Fruit fly (Drosophila melanogaster) whole organism, embryonic: Measurements from ENCODE around the gene CG32944.

ENCODE experiments used
- Antp ChIP-seq: fragments of 200-800 bp; sonication (Bioruptor generic); optimal IDR thresholded peaks from 3 replicates; lab custom pipeline; 2016; ENCODE audit warnings: missing biosample characterization, missing genetic modification characterization
- Asciz ChIP-seq: fragments of 200-800 bp; sonication (Bioruptor generic); optimal IDR thresholded peaks from 2 replicates; lab custom pipeline; 2017; ENCODE audit warnings: missing biosample characterization, mild to moderate bottlenecking, missing genetic modification characterization, missing genetic modification reagents
- C15 ChIP-seq: fragments of 200-800 bp; sonication (Bioruptor generic); IDR thresholded peaks from 3 replicates; pipeline ENCODE4 v1.3.6; 2022; ENCODE audit warnings: missing biosample characterization, missing genetic modification characterization
- CG10654 ChIP-seq: fragments of 200-800 bp; sonication (Bioruptor generic); optimal IDR thresholded peaks from 2 replicates; lab custom pipeline; 2016; ENCODE audit warnings: missing biosample characterization, missing genetic modification characterization
- CG11247 ChIP-seq: fragments of 200-800 bp; sonication (Bioruptor generic); IDR thresholded peaks from 2 replicates; pipeline ENCODE4 v1.3.6; 2022; ENCODE audit warnings: missing biosample characterization, missing genetic modification characterization
- CG11560 ChIP-seq: fragments of 200-800 bp; sonication (Bioruptor generic); IDR thresholded peaks from 3 replicates; pipeline ENCODE4 v1.3.6; 2022; ENCODE audit warnings: missing biosample characterization, missing genetic modification characterization
- CG12299 ChIP-seq: fragments of 200-800 bp; sonication (Bioruptor generic); optimal IDR thresholded peaks from 2 replicates; lab custom pipeline; 2018; ENCODE audit warnings: missing biosample characterization, mild to moderate bottlenecking, missing genetic modification characterization
- CG14710 ChIP-seq: fragments of 200-800 bp; sonication (Bioruptor generic); optimal IDR thresholded peaks from 3 replicates; lab custom pipeline; 2019; ENCODE audit warnings: missing biosample characterization, mild to moderate bottlenecking, missing genetic modification characterization, moderate library complexity
- CG17912 ChIP-seq: fragments of 200-800 bp; sonication (Bioruptor generic); optimal IDR thresholded peaks from 2 replicates; lab custom pipeline; 2018; ENCODE audit warnings: missing biosample characterization, mild to moderate bottlenecking, missing genetic modification characterization
- CG2116 ChIP-seq: fragments of 200-800 bp; sonication (Bioruptor generic); optimal IDR thresholded peaks from 3 replicates; lab custom pipeline; 2018; ENCODE audit warnings: missing biosample characterization, mild to moderate bottlenecking, missing genetic modification characterization
- CG2889 ChIP-seq: fragments of 200-800 bp; sonication (Bioruptor generic); IDR thresholded peaks from 3 replicates; pipeline ENCODE4 v1.3.6; 2022; ENCODE audit warnings: missing biosample characterization, missing genetic modification characterization
- CG3065 ChIP-seq: fragments of 200-800 bp; sonication (Bioruptor generic); optimal IDR thresholded peaks from 2 replicates; lab custom pipeline; 2016; ENCODE audit warnings: missing biosample characterization, missing genetic modification characterization
- CG3281 ChIP-seq: fragments of 200-800 bp; sonication (Bioruptor generic); optimal IDR thresholded peaks from 3 replicates; lab custom pipeline; 2017; ENCODE audit warnings: missing biosample characterization, mild to moderate bottlenecking, missing genetic modification characterization
- CG3838 ChIP-seq: fragments of 200-800 bp; sonication (Bioruptor generic); optimal IDR thresholded peaks from 3 replicates; lab custom pipeline; 2016; ENCODE audit warnings: missing biosample characterization, missing genetic modification characterization
- CG42726 ChIP-seq: fragments of 200-800 bp; sonication (Bioruptor generic); IDR thresholded peaks from 2 replicates; pipeline ENCODE4 v1.3.6; 2022; ENCODE audit warnings: missing biosample characterization, missing genetic modification characterization; ENCODE audit not compliant: partially characterized antibody
- CG4707 ChIP-seq: fragments of 200-800 bp; sonication (Bioruptor generic); optimal IDR thresholded peaks from 2 replicates; lab custom pipeline; 2018; ENCODE audit warnings: missing biosample characterization, mild to moderate bottlenecking, missing genetic modification characterization, moderate library complexity
- CG6683 ChIP-seq: fragments of 200-800 bp; sonication (Bioruptor generic); optimal IDR thresholded peaks from 2 replicates; lab custom pipeline; 2017; ENCODE audit warnings: missing biosample characterization, mild to moderate bottlenecking, missing genetic modification characterization, missing genetic modification reagents
- CG7271 ChIP-seq: fragments of 200-800 bp; sonication (Bioruptor generic); optimal IDR thresholded peaks from 2 replicates; lab custom pipeline; 2018; ENCODE audit warnings: missing biosample characterization, mild to moderate bottlenecking, missing genetic modification characterization, moderate library complexity
- CG8290 ChIP-seq, 3 experiments: fragments of 200-800 bp; sonication (Bioruptor generic); optimal IDR thresholded peaks; 2 replicates each; lab custom pipeline; 2016 to 2019; ENCODE audit warnings: missing biosample characterization in 3 of 3, missing genetic modification characterization in 3 of 3, mild to moderate bottlenecking in 2 of 3, moderate library complexity in 1 of 3
- CG8765 ChIP-seq: fragments of 200-800 bp; sonication (Bioruptor generic); IDR thresholded peaks from 2 replicates; pipeline ENCODE4 v1.3.6; 2022; ENCODE audit warnings: missing biosample characterization, missing genetic modification characterization
- CG9609 ChIP-seq: fragments of 200-800 bp; sonication (Bioruptor generic); optimal IDR thresholded peaks from 3 replicates; lab custom pipeline; 2016; ENCODE audit warnings: missing biosample characterization, missing genetic modification characterization
- CG9817 ChIP-seq: fragments of 200-800 bp; sonication (Bioruptor generic); optimal IDR thresholded peaks from 2 replicates; lab custom pipeline; 2018; ENCODE audit warnings: missing biosample characterization, mild to moderate bottlenecking, missing genetic modification characterization, moderate library complexity
- CG9876 ChIP-seq: fragments of 200-800 bp; sonication (Bioruptor generic); optimal IDR thresholded peaks from 2 replicates; lab custom pipeline; 2016; ENCODE audit warnings: missing biosample characterization, missing genetic modification characterization
- Deaf1 ChIP-seq: fragments of 200-800 bp; optimal IDR thresholded peaks from 3 replicates; lab custom pipeline; 2019; ENCODE audit warnings: missing biosample characterization, mild to moderate bottlenecking, missing genetic modification characterization, moderate library complexity
- Drgx ChIP-seq: fragments of 200-800 bp; sonication (Bioruptor generic); IDR thresholded peaks from 2 replicates; pipeline ENCODE4 v1.3.6; 2022; ENCODE audit warnings: missing biosample characterization, missing genetic modification characterization
- HLH3B ChIP-seq: fragments of 200-800 bp; sonication (Bioruptor generic); IDR thresholded peaks from 2 replicates; pipeline ENCODE4 v1.3.6; 2022; ENCODE audit warnings: missing biosample characterization, missing genetic modification characterization
- Hr51 ChIP-seq, 2 experiments: fragments of 200-800 bp; sonication (Bioruptor generic); optimal IDR thresholded peaks; 2 replicates in 1 of 2; 3 replicates in 1 of 2; lab custom pipeline; 2016 to 2018; ENCODE audit warnings: missing biosample characterization in 2 of 2, missing genetic modification characterization in 2 of 2, mild to moderate bottlenecking in 1 of 2, moderate library complexity in 1 of 2
- NK7.1 ChIP-seq: fragments of 200-800 bp; sonication (Bioruptor generic); optimal IDR thresholded peaks from 3 replicates; lab custom pipeline; 2016; ENCODE audit warnings: missing biosample characterization, missing genetic modification characterization
- Nf-YB ChIP-seq: fragments of 200-800 bp; sonication (Bioruptor generic); optimal IDR thresholded peaks from 3 replicates; lab custom pipeline; 2019; ENCODE audit warnings: missing biosample characterization, mild to moderate bottlenecking, missing genetic modification characterization, moderate library complexity
- Rx ChIP-seq: fragments of 200-800 bp; sonication (Bioruptor generic); IDR thresholded peaks from 2 replicates; pipeline ENCODE4 v1.3.6; 2022; ENCODE audit warnings: missing biosample characterization, missing genetic modification characterization
- Sin3A ChIP-seq: fragments of >200 bp; optimal IDR thresholded peaks from 2 replicates; lab custom pipeline; 2018
- Tbp ChIP-seq: fragments of >200 bp; optimal IDR thresholded peaks from 2 replicates; lab custom pipeline; 2018; ENCODE audit warnings: missing biosample characterization, missing genetic modification characterization
- Usf ChIP-seq: fragments of 200-800 bp; sonication (Bioruptor generic); optimal IDR thresholded peaks from 2 replicates; lab custom pipeline; 2017; ENCODE audit warnings: missing genotype, missing biosample characterization, missing genetic modification characterization
- dan ChIP-seq: fragments of 200-800 bp; sonication (Bioruptor generic); IDR thresholded peaks from 2 replicates; pipeline ENCODE4 v1.3.6; 2022; ENCODE audit warnings: missing biosample characterization, missing genetic modification characterization
- dysf ChIP-seq: fragments of 200-800 bp; sonication (Bioruptor generic); IDR thresholded peaks from 3 replicates; pipeline ENCODE4 v1.3.6; 2022; ENCODE audit warnings: missing biosample characterization, missing genetic modification characterization
- fd64A ChIP-seq: fragments of 200-800 bp; sonication (Bioruptor generic); optimal IDR thresholded peaks from 3 replicates; lab custom pipeline; 2018; ENCODE audit warnings: missing biosample characterization, mild to moderate bottlenecking, missing genetic modification characterization
- gce ChIP-seq: fragments of 200-800 bp; sonication (Bioruptor generic); IDR thresholded peaks from 3 replicates; pipeline ENCODE4 v1.3.6; 2022; ENCODE audit warnings: missing biosample characterization, missing genetic modification characterization
- gem ChIP-seq: fragments of 200-800 bp; sonication (Bioruptor generic); optimal IDR thresholded peaks from 2 replicates; lab custom pipeline; 2019; ENCODE audit warnings: missing biosample characterization, mild to moderate bottlenecking, missing genetic modification characterization, moderate library complexity
- jing ChIP-seq: fragments of 200-800 bp; sonication (Bioruptor generic); optimal IDR thresholded peaks from 2 replicates; lab custom pipeline; 2018; ENCODE audit warnings: missing biosample characterization, mild to moderate bottlenecking, missing genetic modification characterization
- mld ChIP-seq: fragments of 200-800 bp; sonication (Bioruptor generic); IDR thresholded peaks from 3 replicates; pipeline ENCODE4 v1.3.6; 2022; ENCODE audit warnings: missing biosample characterization, missing genetic modification characterization; ENCODE audit not compliant: partially characterized antibody
- ranshi ChIP-seq: fragments of 200-800 bp; sonication (Bioruptor generic); IDR thresholded peaks from 2 replicates; pipeline ENCODE4 v1.3.6; 2022; ENCODE audit warnings: missing biosample characterization, missing genetic modification characterization
- sc ChIP-seq, 3 experiments: fragments of >200 bp in 2 of 3; fragments of 200-800 bp in 1 of 3; sonication (Bioruptor generic) in 1 of 3; optimal IDR thresholded peaks; 2 replicates in 2 of 3; 3 replicates in 1 of 3; lab custom pipeline; 2017; ENCODE audit warnings: mild to moderate bottlenecking in 1 of 3, missing biosample characterization in 1 of 3, missing genetic modification characterization in 1 of 3, missing genetic modification reagents in 1 of 3
- sna ChIP-seq: fragments of 200-800 bp; sonication (Bioruptor generic); IDR thresholded peaks from 2 replicates; pipeline ENCODE4 v1.3.6; 2022; ENCODE audit warnings: missing biosample characterization, missing genetic modification characterization; ENCODE audit not compliant: partially characterized antibody
- stwl ChIP-seq: fragments of 200-800 bp; sonication (Bioruptor generic); optimal IDR thresholded peaks from 3 replicates; lab custom pipeline; 2018; ENCODE audit warnings: missing biosample characterization, mild to moderate bottlenecking, missing genetic modification characterization, moderate library complexity
- toy ChIP-seq: fragments of 200-800 bp; sonication (Bioruptor generic); IDR thresholded peaks from 2 replicates; pipeline ENCODE4 v1.3.6; 2022; ENCODE audit warnings: missing biosample characterization, missing genetic modification characterization
- vfl ChIP-seq: fragments of 200-800 bp; sonication (Bioruptor generic); optimal IDR thresholded peaks from 2 replicates; lab custom pipeline; 2016; ENCODE audit warnings: missing biosample characterization, missing genetic modification characterization
- yki ChIP-seq: fragments of >200 bp; optimal IDR thresholded peaks from 3 replicates; lab custom pipeline; 2018
- zfh1 ChIP-seq: fragments of 200-800 bp; sonication (Bioruptor generic); IDR thresholded peaks from 3 replicates; pipeline ENCODE4 v1.3.6; 2022; ENCODE audit warnings: missing biosample characterization, missing genetic modification characterization

Gene CG32944

dm6 chr3R:4378363-4379354 is 40.7 kb downstream of the CG32944 start, which contains the start of gene Sfxn1-3 (continued):
- peak; percentile 31; the same call in 1 of the 3 replicates for TF ChIP-seq gce (GFP tag; lab: Robert Waterston, UW)
- no peak for TF ChIP-seq CG3065
- no peak for TF ChIP-seq CG9876 (GFP tag; lab: Kevin White, UChicago)
- TF ChIP-seq fd64A (GFP tag; lab: Kevin White, UChicago), result no peak
- peak; percentile 35 for TF ChIP-seq CG3281 (GFP tag; lab: Kevin White, UChicago)
- TF ChIP-seq CG7271 (tag; lab: Kevin White, UChicago), result no peak
- TF ChIP-seq Drgx, result no peak
- no peak for TF ChIP-seq jing (GFP tag; lab: Kevin White, UChicago)
- TF ChIP-seq Nf-YB (GFP tag; lab: Kevin White, UChicago), result peak; percentile 22
- TF ChIP-seq Asciz, result peak; percentile 58
- no peak for TF ChIP-seq Usf
- no peak for TF ChIP-seq CG10654
- peak; percentile 32; the same call in 1 of the 3 replicates for TF ChIP-seq CG2889 (GFP tag; lab: Robert Waterston, UW)
- TF ChIP-seq CG4707 (GFP tag; lab: Kevin White, UChicago), result no peak
- no peak for TF ChIP-seq CG6683 (GFP tag; lab: Kevin White, UChicago)
- TF ChIP-seq CG17912 (GFP tag; lab: Kevin White, UChicago), result peak; percentile 46
- no peak for TF ChIP-seq CG11247
- 0 out of 2 replicates have a peak, but pooled peaks have one; percentile 8 for TF ChIP-seq HLH3B
- no peak for TF ChIP-seq Tbp
- no peak for TF ChIP-seq C15 (GFP tag; lab: Robert Waterston, UW)
- peak; percentile 81 for TF ChIP-seq Deaf1 (tag; lab: Kevin White, UChicago)
- no peak for TF ChIP-seq dan (GFP tag; lab: Robert Waterston, UW)
- peak; percentile 30 for TF ChIP-seq Antp (GFP tag; lab: Kevin White, UChicago)
- TF ChIP-seq CG14710, result peak; percentile 2
- TF ChIP-seq stwl (tag; lab: Kevin White, UChicago), result no peak
- TF ChIP-seq yki (lab: Kevin White, UChicago), result no peak
- TF ChIP-seq Rx (GFP tag; lab: Robert Waterston, UW), result no peak
- peak; percentile 52; the same call in 1 of the 2 replicates for TF ChIP-seq sna
- peak; percentile 8 for TF ChIP-seq CG2116 (GFP tag; lab: Kevin White, UChicago)
- TF ChIP-seq CG42726, result no peak; the same call in 1 of the 2 replicates
- no peak; the same call in 1 of the 2 replicates for TF ChIP-seq ranshi (GFP tag; lab: Robert Waterston, UW)
- no peak for TF ChIP-seq Sin3A (lab: Kevin White, UChicago)
- TF ChIP-seq dysf (GFP tag; lab: Robert Waterston, UW), result 0 out of 3 replicates have a peak, but pooled peaks have one; percentile 20
- TF ChIP-seq CG11560 (tag; lab: Robert Waterston, UW), result no peak
- no peak for TF ChIP-seq mld
- no peak for TF ChIP-seq CG9817 (tag; lab: Kevin White, UChicago)
- TF ChIP-seq CG3838 (GFP tag; lab: Kevin White, UChicago), result no peak
- TF ChIP-seq sc (optimal IDR thresholded peaks at IDR 0.05; lab: Kevin White, UChicago), result no peak
- no peak for TF ChIP-seq sc (GFP tag; optimal IDR thresholded peaks at IDR 0.05; lab: Kevin White, UChicago)
- peak; percentile 43 for TF ChIP-seq vfl (GFP tag; lab: Kevin White, UChicago)
- TF ChIP-seq CG9609, result no peak
- TF ChIP-seq zfh1 (GFP tag; lab: Robert Waterston, UW), result no peak; the same call in 2 of the 3 replicates
- no peak for TF ChIP-seq NK7.1
- no peak for TF ChIP-seq toy (GFP tag; lab: Robert Waterston, UW)
- TF ChIP-seq CG12299 (tag; lab: Kevin White, UChicago), result peak; percentile 50
- peak; percentile 61 for TF ChIP-seq gem (tag; lab: Kevin White, UChicago)
- TF ChIP-seq CG8290 (GFP tag; optimal IDR thresholded peaks at IDR 0.05; lab: Kevin White, UChicago), result peak; percentile 36
- peak in 1 of 2 experiments; percentile 80 for TF ChIP-seq CG8290 (tag; optimal IDR thresholded peaks at IDR 0.05; lab: Kevin White, UChicago)
- TF ChIP-seq Hr51 (GFP tag; optimal IDR thresholded peaks at IDR 0.05; lab: Kevin White, UChicago), result peak; percentile 1 to 32
- no peak for TF ChIP-seq CG8765 (GFP tag; lab: Robert Waterston, UW)
